Fruit fly (Drosophila melanogaster) whole organism, embryonic: ENCODE measurements around the gene CG13247.

Experiments
- Atf-2 ChIP-seq: fragments of 200-800 bp; sonication (Bioruptor generic); optimal IDR thresholded peaks from 2 replicates; lab custom pipeline; 2016; ENCODE audit warnings: missing biosample characterization, missing genetic modification characterization
- BEAF-32 ChIP-seq: fragments of 200-800 bp; sonication (Bioruptor generic); optimal IDR thresholded peaks from 3 replicates; lab custom pipeline; 2017; ENCODE audit warnings: missing biosample characterization, missing genetic modification characterization, mild to moderate bottlenecking, moderate library complexity, missing genetic modification reagents
- CG10267 ChIP-seq: fragments of 200-800 bp; sonication (Bioruptor generic); optimal IDR thresholded peaks from 2 replicates; lab custom pipeline; 2018; ENCODE audit warnings: missing biosample characterization, mild to moderate bottlenecking, missing genetic modification characterization, moderate library complexity
- CG10274 ChIP-seq: fragments of 200-800 bp; sonication (Bioruptor generic); optimal IDR thresholded peaks from 3 replicates; lab custom pipeline; 2017; ENCODE audit warnings: missing biosample characterization, mild to moderate bottlenecking, missing genetic modification characterization
- CG11695 ChIP-seq: fragments of 200-800 bp; sonication (Bioruptor generic); IDR thresholded peaks from 3 replicates; pipeline ENCODE4 v1.3.6; 2022; ENCODE audit warnings: missing biosample characterization, missing genetic modification characterization
- CG11696 ChIP-seq: fragments of 200-800 bp; sonication (Bioruptor generic); IDR thresholded peaks from 2 replicates; pipeline ENCODE4 v1.3.6; 2022; ENCODE audit warnings: missing biosample characterization, missing genetic modification characterization
- CG16779 ChIP-seq: fragments of 200-800 bp; sonication (Bioruptor generic); IDR thresholded peaks from 2 replicates; pipeline ENCODE4 v1.3.6; 2022; ENCODE audit warnings: missing biosample characterization, missing genetic modification characterization
- CG16813 ChIP-seq: fragments of 200-800 bp; sonication (Bioruptor generic); IDR thresholded peaks from 3 replicates; pipeline ENCODE4 v1.3.6; 2022; ENCODE audit warnings: missing biosample characterization, missing genetic modification characterization; ENCODE audit not compliant: partially characterized antibody
- CG16863 ChIP-seq: fragments of 200-800 bp; sonication (Bioruptor generic); optimal IDR thresholded peaks from 3 replicates; lab custom pipeline; 2016; ENCODE audit warnings: missing biosample characterization, missing genetic modification characterization
- CG17361 ChIP-seq: fragments of 200-800 bp; sonication (Bioruptor generic); IDR thresholded peaks from 3 replicates; pipeline ENCODE4 v1.3.6; 2022; ENCODE audit warnings: missing biosample characterization, missing genetic modification characterization
- CG32532 ChIP-seq: fragments of 200-800 bp; sonication (Bioruptor generic); IDR thresholded peaks from 2 replicates; pipeline ENCODE4 v1.3.6; 2022; ENCODE audit warnings: missing biosample characterization, missing genetic modification characterization
- CG34224 ChIP-seq: fragments of 200-800 bp; sonication (Bioruptor generic); IDR thresholded peaks from 3 replicates; pipeline ENCODE4 v1.3.6; 2022; ENCODE audit warnings: missing biosample characterization, missing genetic modification characterization; ENCODE audit not compliant: partially characterized antibody
- CG42726 ChIP-seq: fragments of 200-800 bp; sonication (Bioruptor generic); IDR thresholded peaks from 2 replicates; pipeline ENCODE4 v1.3.6; 2022; ENCODE audit warnings: missing biosample characterization, missing genetic modification characterization; ENCODE audit not compliant: partially characterized antibody
- CG43689 ChIP-seq: fragments of 200-800 bp; sonication (Bioruptor generic); IDR thresholded peaks from 2 replicates; pipeline ENCODE4 v1.3.6; 2022; ENCODE audit warnings: missing biosample characterization, missing genetic modification characterization
- CG6791 ChIP-seq: fragments of 200-800 bp; sonication (Bioruptor generic); IDR thresholded peaks from 3 replicates; pipeline ENCODE4 v1.3.6; 2022; ENCODE audit warnings: missing biosample characterization, missing genetic modification characterization; ENCODE audit not compliant: partially characterized antibody
- CG7928 ChIP-seq: fragments of 200-800 bp; sonication (Bioruptor generic); optimal IDR thresholded peaks from 2 replicates; lab custom pipeline; 2017; ENCODE audit warnings: missing biosample characterization, mild to moderate bottlenecking, missing genetic modification characterization
- CG9797 ChIP-seq: fragments of 200-800 bp; sonication (Bioruptor generic); optimal IDR thresholded peaks from 3 replicates; lab custom pipeline; 2018; ENCODE audit warnings: missing biosample characterization, mild to moderate bottlenecking, missing genetic modification characterization
- CoRest ChIP-seq: fragments of 200-800 bp; sonication (Bioruptor generic); optimal IDR thresholded peaks from 3 replicates; lab custom pipeline; 2018; ENCODE audit warnings: missing biosample characterization, mild to moderate bottlenecking, missing genetic modification characterization, moderate library complexity
- Dp ChIP-seq: fragments of 200-800 bp; sonication (Bioruptor generic); optimal IDR thresholded peaks from 2 replicates; lab custom pipeline; 2018; ENCODE audit warnings: missing biosample characterization, mild to moderate bottlenecking, missing genetic modification characterization, moderate library complexity
- E2f1 ChIP-seq: fragments of 200-800 bp; sonication (Bioruptor generic); IDR thresholded peaks from 2 replicates; pipeline ENCODE4 v1.3.6; 2022; ENCODE audit warnings: missing biosample characterization, missing genetic modification characterization
- E2f2 ChIP-seq: fragments of 200-800 bp; sonication (Bioruptor generic); IDR thresholded peaks from 2 replicates; pipeline ENCODE4 v1.3.6; 2022; ENCODE audit warnings: missing biosample characterization, missing genetic modification characterization
- Ets65A ChIP-seq: fragments of 200-800 bp; sonication (Bioruptor generic); peaks from one replicate; lab custom pipeline; 2016; ENCODE audit warnings: missing biosample characterization, missing genetic modification characterization
- Hmr ChIP-seq: fragments of 200-800 bp; sonication (Bioruptor generic); optimal IDR thresholded peaks from 3 replicates; lab custom pipeline; 2017; ENCODE audit warnings: mild to moderate bottlenecking, missing biosample characterization, missing genetic modification reagents, missing genetic modification characterization
- Hr39 ChIP-seq: fragments of >200 bp; optimal IDR thresholded peaks from 2 replicates; lab custom pipeline; 2017
- Rx ChIP-seq: fragments of 200-800 bp; sonication (Bioruptor generic); IDR thresholded peaks from 2 replicates; pipeline ENCODE4 v1.3.6; 2022; ENCODE audit warnings: missing biosample characterization, missing genetic modification characterization
- Scr ChIP-seq: fragments of 200-800 bp; sonication (Bioruptor generic); IDR thresholded peaks from 2 replicates; pipeline ENCODE4 v1.3.6; 2022; ENCODE audit warnings: missing biosample characterization, missing genetic modification characterization; ENCODE audit not compliant: partially characterized antibody
- Sry-δ ChIP-seq: fragments of 200-800 bp; sonication (Bioruptor generic); optimal IDR thresholded peaks from 2 replicates; lab custom pipeline; 2016; ENCODE audit warnings: missing biosample characterization, missing genetic modification characterization
- ac ChIP-seq: fragments of 200-800 bp; sonication (Bioruptor generic); optimal IDR thresholded peaks from 3 replicates; lab custom pipeline; 2017; ENCODE audit warnings: missing biosample characterization, mild to moderate bottlenecking, missing genetic modification characterization
- caup ChIP-seq: fragments of 200-800 bp; sonication (Bioruptor generic); optimal IDR thresholded peaks from 3 replicates; lab custom pipeline; 2017; ENCODE audit warnings: missing biosample characterization, mild to moderate bottlenecking, missing genetic modification characterization, moderate library complexity; ENCODE audit not compliant: severe bottlenecking
- corto ChIP-seq: fragments of 200-800 bp; sonication (Bioruptor generic); optimal IDR thresholded peaks from 2 replicates; lab custom pipeline; 2016; ENCODE audit warnings: missing biosample characterization, mild to moderate bottlenecking, missing genetic modification characterization, moderate library complexity
- crol ChIP-seq: fragments of 200-800 bp; sonication (Bioruptor generic); IDR thresholded peaks from 2 replicates; pipeline ENCODE4 v1.3.6; 2022; ENCODE audit warnings: missing biosample characterization, missing genetic modification characterization
- dysf ChIP-seq: fragments of 200-800 bp; sonication (Bioruptor generic); IDR thresholded peaks from 3 replicates; pipeline ENCODE4 v1.3.6; 2022; ENCODE audit warnings: missing biosample characterization, missing genetic modification characterization
- en ChIP-seq: fragments of 200-800 bp; sonication (Bioruptor generic); optimal IDR thresholded peaks from 2 replicates; lab custom pipeline; 2016; ENCODE audit warnings: missing biosample characterization, missing genetic modification characterization
- fd102C ChIP-seq: fragments of 200-800 bp; sonication (Bioruptor generic); optimal IDR thresholded peaks from 2 replicates; lab custom pipeline; 2018; ENCODE audit warnings: missing biosample characterization, mild to moderate bottlenecking, missing genetic modification characterization, moderate library complexity
- gcm2 ChIP-seq: fragments of 200-800 bp; sonication (Bioruptor generic); optimal IDR thresholded peaks from 2 replicates; lab custom pipeline; 2016; ENCODE audit warnings: missing biosample characterization, missing genetic modification characterization
- gro ChIP-seq: fragments of 200-800 bp; sonication (Bioruptor generic); optimal IDR thresholded peaks from 2 replicates; lab custom pipeline; 2016; ENCODE audit warnings: missing biosample characterization, missing genetic modification characterization
- hb ChIP-seq: fragments of 200-800 bp; sonication (Bioruptor generic); IDR thresholded peaks from 3 replicates; pipeline ENCODE4 v1.3.6; 2022; ENCODE audit warnings: missing biosample characterization, missing genetic modification characterization; ENCODE audit not compliant: partially characterized antibody
- lbe ChIP-seq: fragments of 200-800 bp; sonication (Bioruptor generic); optimal IDR thresholded peaks from 2 replicates; lab custom pipeline; 2016; ENCODE audit warnings: missing biosample characterization, mild to moderate bottlenecking, missing genetic modification characterization
- lola ChIP-seq, 3 experiments: fragments of >200 bp in 2 of 3; fragments of 200-800 bp in 1 of 3; sonication (Bioruptor generic) in 1 of 3; optimal IDR thresholded peaks; 2 replicates each; lab custom pipeline; 2017 to 2019; ENCODE audit warnings: missing biosample characterization in 3 of 3, missing genetic modification characterization in 3 of 3, mild to moderate bottlenecking in 1 of 3, moderate library complexity in 1 of 3
- nmo ChIP-seq: fragments of 200-800 bp; sonication (Bioruptor generic); optimal IDR thresholded peaks from 2 replicates; lab custom pipeline; 2018; ENCODE audit warnings: missing biosample characterization, mild to moderate bottlenecking, missing genetic modification characterization, moderate library complexity
- pzg ChIP-seq: fragments of 200-800 bp; sonication (Bioruptor generic); optimal IDR thresholded peaks from 3 replicates; lab custom pipeline; 2018; ENCODE audit warnings: missing biosample characterization, mild to moderate bottlenecking, missing genetic modification characterization, moderate library complexity
- repo ChIP-seq: fragments of 200-800 bp; sonication (Bioruptor generic); optimal IDR thresholded peaks from 2 replicates; lab custom pipeline; 2016; ENCODE audit warnings: missing biosample characterization, missing genetic modification characterization
- ro ChIP-seq: fragments of 200-800 bp; sonication (Bioruptor generic); IDR thresholded peaks from 2 replicates; pipeline ENCODE4 v1.3.6; 2022; ENCODE audit warnings: missing biosample characterization, missing genetic modification characterization
- row ChIP-seq: fragments of 200-800 bp; sonication (Bioruptor generic); IDR thresholded peaks from 3 replicates; pipeline ENCODE4 v1.3.6; 2022; ENCODE audit warnings: missing biosample characterization, missing genetic modification characterization
- sima ChIP-seq: fragments of 200-800 bp; sonication (Bioruptor generic); optimal IDR thresholded peaks from 2 replicates; lab custom pipeline; 2016; ENCODE audit warnings: missing biosample characterization, missing genetic modification characterization
- sqz ChIP-seq: fragments of 200-800 bp; sonication (Bioruptor generic); optimal IDR thresholded peaks from 3 replicates; lab custom pipeline; 2018; ENCODE audit warnings: missing biosample characterization, mild to moderate bottlenecking, missing genetic modification characterization
- tna ChIP-seq: fragments of 200-800 bp; sonication (Bioruptor generic); IDR thresholded peaks from 2 replicates; pipeline ENCODE4 v1.3.6; 2022; ENCODE audit warnings: missing biosample characterization, missing genetic modification characterization; ENCODE audit not compliant: partially characterized antibody
- twi ChIP-seq: fragments of 200-800 bp; optimal IDR thresholded peaks from 2 replicates; lab custom pipeline; 2019; ENCODE audit warnings: missing biosample characterization, mild to moderate bottlenecking, missing genetic modification characterization, moderate library complexity
- unc-4 ChIP-seq: fragments of 200-800 bp; sonication (Bioruptor generic); IDR thresholded peaks from 2 replicates; pipeline ENCODE4 v1.3.6; 2022; ENCODE audit warnings: missing biosample characterization, missing genetic modification characterization; ENCODE audit not compliant: partially characterized antibody
- vfl ChIP-seq: fragments of 200-800 bp; sonication (Bioruptor generic); optimal IDR thresholded peaks from 2 replicates; lab custom pipeline; 2016; ENCODE audit warnings: missing biosample characterization, missing genetic modification characterization

The CG13247 gene

dm6 chr3L:20356613-20357012, 13.5 kb upstream of the CG13247 start, which contains the start of gene kin17 (continued):
- TF ChIP-seq CG10274 (no peak), Atf-2 (no peak), CG16779 (GFP tag; lab: Robert Waterston, UW) (no peak), ro (GFP tag; lab: Robert Waterston, UW) (no peak), repo (GFP tag; lab: Kevin White, UChicago) (no peak), CG11695 (GFP tag; lab: Robert Waterston, UW) (no peak), Hr39 (lab: Kevin White, UChicago) (no peak), lola (GFP tag; optimal IDR thresholded peaks at IDR 0.05; lab: Kevin White, UChicago) (no peak), ac (GFP tag; lab: Kevin White, UChicago) (no peak), CG16863 (no peak), CG10267 (tag; lab: Kevin White, UChicago) (peak; percentile 35), CG7928 (GFP tag; lab: Kevin White, UChicago) (no peak), lbe (GFP tag; lab: Kevin White, UChicago) (no peak), gro (no peak), CG32532 (GFP tag; lab: Robert Waterston, UW) (no peak), BEAF-32 (GFP tag; lab: Kevin White, UChicago) (peak; percentile 80), CG17361 (GFP tag; lab: Robert Waterston, UW) (no peak), Rx (no peak), Hmr (GFP tag; lab: Kevin White, UChicago) (no peak), fd102C (no peak), sima (no peak), CoRest (no peak), Sry-δ (peak; percentile 66), sqz (GFP tag; lab: Kevin White, UChicago) (no peak), dysf (GFP tag; lab: Robert Waterston, UW) (no peak), nmo (peak; percentile 6), CG11696 (GFP tag; lab: Robert Waterston, UW) (no peak)

dm6 chr3L:20358212-20358611, 11.9 kb upstream of the CG13247 start, which contains the start of gene CG5665:
TSS of gene CG5665 (plus strand) at chr3L:20358512.
- peak; percentile 27 for TF ChIP-seq Ets65A
- TF ChIP-seq CG9797 (GFP tag; lab: Kevin White, UChicago): no peak

dm6 chr3L:20361389-20361788, 8.7 kb upstream of the CG13247 start, which contains the start of gene Prim2:
TSS of gene Prim2 (minus strand) at chr3L:20361585.
- TF ChIP-seq Scr (GFP tag; lab: Robert Waterston, UW) (peak; percentile 70), E2f1 (GFP tag; lab: Robert Waterston, UW) (peak; percentile 87), CG43689 (GFP tag; lab: Robert Waterston, UW) (no peak), CG42726 (peak; percentile 52; the same call in 1 of the 2 replicates), row (GFP tag; lab: Robert Waterston, UW) (peak; percentile 20; the same call in 1 of the 3 replicates), E2f2 (GFP tag; lab: Robert Waterston, UW) (peak; percentile 90), crol (GFP tag; lab: Robert Waterston, UW) (no peak), Dp (GFP tag; lab: Kevin White, UChicago) (peak; percentile 89), corto (GFP tag; lab: Kevin White, UChicago) (no peak), tna (GFP tag; lab: Robert Waterston, UW) (peak; percentile 43; the same call in 1 of the 2 replicates), unc-4 (GFP tag; lab: Robert Waterston, UW) (peak; percentile 72), CG34224 (GFP tag; lab: Robert Waterston, UW) (peak; percentile 69), CG10267 (tag; lab: Kevin White, UChicago) (peak; percentile 21), twi (tag; lab: Kevin White, UChicago) (no peak), pzg (peak; percentile 58), en (GFP tag; lab: Kevin White, UChicago) (no peak), CG16813 (GFP tag; lab: Robert Waterston, UW) (peak; percentile 59), CG6791 (GFP tag; lab: Robert Waterston, UW) (peak; percentile 69), vfl (GFP tag; lab: Kevin White, UChicago) (no peak), caup (GFP tag; lab: Kevin White, UChicago) (no peak), hb (no peak), gcm2 (no peak)
